Fruit fly (Drosophila melanogaster): Measurements from ENCODE around the gene CG32533.

The CG32533 gene

DNA sequence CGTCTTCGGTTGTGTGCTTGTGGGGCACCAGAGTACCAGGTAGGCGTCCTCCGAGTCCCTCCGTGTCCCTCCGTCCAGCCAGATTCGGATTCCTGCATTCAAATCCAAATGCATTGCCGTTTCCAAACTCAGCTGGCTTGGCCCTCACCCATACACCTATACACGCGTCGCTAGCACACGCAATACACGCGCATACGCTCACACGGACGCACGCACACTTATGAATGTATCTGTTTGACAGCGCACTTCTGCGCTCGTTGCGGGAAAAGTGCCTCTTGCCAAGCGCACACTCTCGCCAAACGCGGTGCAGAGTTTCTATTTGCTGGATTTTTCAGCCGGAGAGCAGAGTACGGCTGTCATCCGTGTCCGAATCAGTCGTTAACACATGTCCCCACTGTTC, 43.4 kb upstream of the CG32533 start (continued):
- TF ChIP-seq Bgb (GFP tag; IDR thresholded peaks at IDR 0.05; ENCODE audit: partially characterized antibody) (peak; percentile 12; the same call in 1 of the 2 replicates), CG8478 (optimal IDR thresholded peaks at IDR 0.05) (peak; percentile 95), CG17912 (GFP tag; optimal IDR thresholded peaks at IDR 0.05) (no peak), CG10274 (GFP tag; optimal IDR thresholded peaks at IDR 0.05) (no peak)

- no peak for TF ChIP-seq CG7357 (GFP tag; IDR thresholded peaks at IDR 0.05)
- peak; percentile 55; the same call in 1 of the 2 replicates for TF ChIP-seq nerfin-2 (GFP tag; IDR thresholded peaks at IDR 0.05; ENCODE audit: partially characterized antibody)
- peak; percentile 62 for TF ChIP-seq Dp (GFP tag; optimal IDR thresholded peaks at IDR 0.05)
- TF ChIP-seq CrebB (tag; optimal IDR thresholded peaks at IDR 0.05), result no peak
- TF ChIP-seq ara (GFP tag; IDR thresholded peaks at IDR 0.05), result no peak
- TF ChIP-seq CG15514 (GFP tag; optimal IDR thresholded peaks at IDR 0.05), result peak; percentile 77
- TF ChIP-seq otp (GFP tag; IDR thresholded peaks at IDR 0.05), result no peak
- TF ChIP-seq CG18262 (tag; optimal IDR thresholded peaks at IDR 0.05), result no peak
- peak; percentile 65 for TF ChIP-seq vnd (GFP tag; IDR thresholded peaks at IDR 0.05; ENCODE audit: partially characterized antibody)
- TF ChIP-seq klu (GFP tag; IDR thresholded peaks at IDR 0.05), result peak; percentile 78
- peak; percentile 58 for TF ChIP-seq phol (tag; optimal IDR thresholded peaks at IDR 0.05)
- 0 out of 2 replicates have a peak, but pooled peaks have one; percentile 21 for TF ChIP-seq H2.0 (GFP tag; IDR thresholded peaks at IDR 0.05)
- TF ChIP-seq cas (GFP tag; IDR thresholded peaks at IDR 0.05), result no peak
- TF ChIP-seq CG15073 (GFP tag; optimal IDR thresholded peaks at IDR 0.05), result no peak
- TF ChIP-seq CG14441 (GFP tag; IDR thresholded peaks at IDR 0.05), result peak; percentile 44; the same call in 1 of the 2 replicates
- peak; percentile 86 for TF ChIP-seq Ets65A (GFP tag)
- no peak for TF ChIP-seq tx (GFP tag; optimal IDR thresholded peaks at IDR 0.05)
- TF ChIP-seq mam (GFP tag; optimal IDR thresholded peaks at IDR 0.05), result peak; percentile 50
- no peak for TF ChIP-seq Doc2 (GFP tag; IDR thresholded peaks at IDR 0.05)
- peak; percentile 67 for TF ChIP-seq seq (GFP tag; IDR thresholded peaks at IDR 0.05)
- TF ChIP-seq fd96Cb (tag; optimal IDR thresholded peaks at IDR 0.05), result no peak
- 0 out of 4 replicates have a peak, but pooled peaks have one; percentile 48 for TF ChIP-seq chinmo (GFP tag; IDR thresholded peaks at IDR 0.05; ENCODE audit: partially characterized antibody)
- TF ChIP-seq CG13287 (GFP tag; IDR thresholded peaks at IDR 0.05; ENCODE audit: partially characterized antibody), result peak; percentile 73
- TF ChIP-seq CG6272 (GFP tag; IDR thresholded peaks at IDR 0.05), result peak; percentile 28; the same call in 1 of the 2 replicates
- peak; percentile 75 for TF ChIP-seq pzg (GFP tag; optimal IDR thresholded peaks at IDR 0.05)
- 0 out of 2 replicates have a peak, but pooled peaks have one; percentile 14 for TF ChIP-seq bbx (GFP tag; IDR thresholded peaks at IDR 0.05; ENCODE audit: partially characterized antibody)
- TF ChIP-seq HLH3B (GFP tag; IDR thresholded peaks at IDR 0.05), result no peak
- TF ChIP-seq Nf-YC (tag; optimal IDR thresholded peaks at IDR 0.05), result peak; percentile 2
- TF ChIP-seq fd3F (GFP tag; optimal IDR thresholded peaks at IDR 0.05), result no peak
- TF ChIP-seq B-H1 (GFP tag; IDR thresholded peaks at IDR 0.05), result no peak
- TF ChIP-seq Ada2b (GFP tag; IDR thresholded peaks at IDR 0.05), result no peak
- peak; percentile 18 for TF ChIP-seq CG8290 (GFP tag; optimal IDR thresholded peaks at IDR 0.05)
- TF ChIP-seq CG8290 (tag; optimal IDR thresholded peaks at IDR 0.05), result no peak
- no peak for TF ChIP-seq CG15011 (GFP tag; optimal IDR thresholded peaks at IDR 0.05)
- TF ChIP-seq NFAT (GFP tag; IDR thresholded peaks at IDR 0.05), result 0 out of 2 replicates have a peak, but pooled peaks have one; percentile 17
- TF ChIP-seq slbo (GFP tag; IDR thresholded peaks at IDR 0.05), result peak; percentile 39; the same call in 1 of the 2 replicates
- peak; percentile 47; the same call in 1 of the 2 replicates for TF ChIP-seq hbn (GFP tag; IDR thresholded peaks at IDR 0.05; ENCODE audit: partially characterized antibody)
- 0 out of 2 replicates have a peak, but pooled peaks have one; percentile 10 for TF ChIP-seq al (GFP tag; IDR thresholded peaks at IDR 0.05)
- TF ChIP-seq CG14710 (tag; optimal IDR thresholded peaks at IDR 0.05), result peak; percentile 63
- TF ChIP-seq CG9932 (GFP tag; IDR thresholded peaks at IDR 0.05), result peak; percentile 64
- peak; percentile 81 for TF ChIP-seq CG16813 (GFP tag; IDR thresholded peaks at IDR 0.05; ENCODE audit: partially characterized antibody)
- peak; percentile 24 for TF ChIP-seq CHES-1-like (GFP tag; optimal IDR thresholded peaks at IDR 0.05)
- TF ChIP-seq CG2889 (GFP tag; IDR thresholded peaks at IDR 0.05), result 0 out of 3 replicates have a peak, but pooled peaks have one; percentile 26
- peak; percentile 33; the same call in 1 of the 2 replicates for TF ChIP-seq CG14014 (GFP tag; IDR thresholded peaks at IDR 0.05)
Observed at dm6 chrX:19521753-19522383, 42.7 kb upstream of the CG32533 start, which contains the start of the genes Idh3a and CoRest. Idh3a (minus strand) TSS chrX:19521810. CoRest (plus strand) TSS chrX:19521929.
